Worm (Caenorhabditis elegans): ENCODE results near the gene del-6.

Gene del-6

DNA sequence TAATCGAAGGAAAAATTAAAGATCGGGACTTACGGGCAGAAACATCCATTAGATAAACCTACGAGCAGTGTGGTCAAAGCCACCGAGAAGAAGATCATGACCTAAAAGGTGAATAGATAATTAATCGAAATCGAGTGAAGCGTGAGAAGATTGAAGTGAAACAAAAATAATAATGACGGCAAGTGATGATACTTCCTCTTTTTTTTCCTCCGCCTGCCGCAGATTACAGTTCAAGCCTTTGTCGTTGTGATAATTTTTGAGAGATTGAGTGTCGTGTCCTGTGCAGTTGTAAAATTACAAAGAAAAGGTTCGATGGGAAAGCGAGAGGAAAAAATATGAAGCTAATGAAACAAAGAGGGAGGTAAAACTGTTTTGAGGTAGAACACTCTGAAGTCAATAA, 19.8 kb downstream of the del-6 start, which contains the start of gene T21C9.9:
TSS of gene T21C9.9 (minus strand) at position 101 of the 400 bp plus-strand sequence.
- TF ChIP-seq ztf-16 (tag; optimal IDR thresholded peaks at IDR 0.05) (no peak), pax-1 (tag; optimal IDR thresholded peaks at IDR 0.05) (no peak), F13H6.1 (tag; optimal IDR thresholded peaks at IDR 0.05) (no peak), K02D7.2 (tag; optimal IDR thresholded peaks at IDR 0.05) (no peak), rnt-1 (tag; optimal IDR thresholded peaks at IDR 0.05) (no peak), hlh-8 (tag; optimal IDR thresholded peaks at IDR 0.05) (no peak), nhr-11 (tag; optimal IDR thresholded peaks at IDR 0.05) (no peak), hlh-6 (tag; optimal IDR thresholded peaks at IDR 0.05) (no peak), lin-11 (tag; optimal IDR thresholded peaks at IDR 0.05) (no peak), dmd-4 (tag; optimal IDR thresholded peaks at IDR 0.05; ENCODE audit: borderline replicate concordance) (no peak), C08G9.2 (tag; optimal IDR thresholded peaks at IDR 0.05) (no peak), tbx-2 (tag; optimal IDR thresholded peaks at IDR 0.05) (no peak), nfya-1 (tag; optimal IDR thresholded peaks at IDR 0.05) (no peak), sox-2 (GFP tag; IDR thresholded peaks at IDR 0.05) (no peak), npax-4 (tag; optimal IDR thresholded peaks at IDR 0.05) (no peak)

- TF ChIP-seq dmd-4 (tag; optimal IDR thresholded peaks at IDR 0.05; ENCODE audit: borderline replicate concordance) (no peak), ceh-24 (tag; optimal IDR thresholded peaks at IDR 0.05) (no peak), rnt-1 (tag; optimal IDR thresholded peaks at IDR 0.05) (no peak), lim-6 (tag; optimal IDR thresholded peaks at IDR 0.05) (no peak), ref-2 (tag; optimal IDR thresholded peaks at IDR 0.05) (no peak), pha-4 (tag; optimal IDR thresholded peaks at IDR 0.05) (no peak), nhr-232 (tag; optimal IDR thresholded peaks at IDR 0.05) (no peak), pat-9 (tag; optimal IDR thresholded peaks at IDR 0.05) (no peak)
These were observed 22.1 kb downstream of the del-6 start, which contains the start of gene T21C9.11 for ce11 chrV:10594810-10595209. Gene T21C9.11 (minus strand): TSS chrV:10594910.

DNA sequence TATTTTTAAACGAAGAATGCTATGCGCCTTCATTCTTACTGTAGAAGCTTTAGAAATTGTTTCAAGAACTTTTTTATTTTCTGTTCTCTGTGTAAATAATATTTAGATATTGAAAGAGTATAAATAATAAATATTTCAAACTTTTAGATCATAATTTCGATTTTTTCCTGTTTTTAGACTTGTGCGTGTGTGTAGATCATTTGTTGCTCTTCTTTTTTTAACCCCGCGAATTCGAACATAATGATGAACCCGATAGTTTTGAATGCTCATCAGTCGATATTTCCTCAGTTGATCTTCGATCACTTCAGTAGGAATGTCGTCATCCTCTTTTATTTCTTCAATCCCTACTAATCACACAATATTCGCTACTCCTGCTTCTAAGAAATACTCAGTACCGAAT, 24.5 kb downstream of the del-6 start, which contains the start of gene T21C9.13:
TSS of gene T21C9.13 (plus strand) at position 33 of the 400 bp plus-strand sequence.
- TF ChIP-seq K09A11.1 (tag; optimal IDR thresholded peaks at IDR 0.05; ENCODE audit: insufficient read depth) (no peak), pha-2 (tag; optimal IDR thresholded peaks at IDR 0.05) (no peak), ceh-2 (tag; optimal IDR thresholded peaks at IDR 0.05) (no peak), hlh-8 (tag; optimal IDR thresholded peaks at IDR 0.05) (no peak), unc-42 (tag; optimal IDR thresholded peaks at IDR 0.05) (no peak), lim-6 (tag; optimal IDR thresholded peaks at IDR 0.05) (no peak), unc-86 (tag; optimal IDR thresholded peaks at IDR 0.05) (no peak), hlh-13 (GFP tag; optimal IDR thresholded peaks at IDR 0.05) (no peak), ceh-19 (GFP tag; optimal IDR thresholded peaks at IDR 0.05) (no peak), rnt-1 (tag; optimal IDR thresholded peaks at IDR 0.05) (no peak), sox-4 (tag; optimal IDR thresholded peaks at IDR 0.05) (no peak), nhr-11 (tag; optimal IDR thresholded peaks at IDR 0.05) (no peak), fkh-6 (tag; optimal IDR thresholded peaks at IDR 0.05) (no peak), ztf-16 (tag; optimal IDR thresholded peaks at IDR 0.05) (no peak), elt-2 (tag; optimal IDR thresholded peaks at IDR 0.05) (no peak), ceh-24 (tag; optimal IDR thresholded peaks at IDR 0.05) (no peak)

DNA sequence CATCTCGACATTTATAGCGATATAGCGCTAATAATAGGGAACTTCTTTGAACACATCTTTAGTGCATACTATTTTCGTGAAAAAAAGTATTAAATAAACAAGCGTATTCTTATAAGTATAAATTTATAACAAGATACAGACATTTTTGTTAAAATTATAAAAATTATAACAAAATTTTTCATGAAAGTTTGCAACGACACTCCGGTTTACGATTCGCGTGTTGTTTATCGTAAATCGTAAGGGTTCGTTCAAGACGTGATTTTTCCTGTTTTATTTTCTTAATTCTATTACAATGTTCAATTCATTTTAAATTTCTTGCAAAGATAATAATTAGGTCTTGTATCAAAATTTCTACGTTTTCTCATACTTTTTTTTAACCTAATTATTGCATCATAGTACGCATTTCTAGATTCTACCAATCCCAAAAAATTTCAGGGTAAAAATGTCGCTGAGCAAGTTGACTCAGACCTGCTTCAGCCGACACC, 26.0 kb downstream of the del-6 start, which contains the start of gene scpl-4:
TSS of gene scpl-4 (plus strand) at position 435 of the 485 bp plus-strand sequence.
- TF ChIP-seq gmeb-2 (tag; optimal IDR thresholded peaks at IDR 0.05) (no peak), ceh-22 (tag; optimal IDR thresholded peaks at IDR 0.05) (no peak), Y22D7AL.16 (tag; optimal IDR thresholded peaks at IDR 0.05) (no peak), fkh-6 (tag; optimal IDR thresholded peaks at IDR 0.05) (no peak), elt-4 (tag; optimal IDR thresholded peaks at IDR 0.05) (no peak)

All from whole organism, late embryonic.